Worm (Caenorhabditis elegans): ENCODE results near the gene scl-7.

scl-7 gene

ce11 chrIV:13110876-13111275, 40.6 kb downstream of the scl-7 start (continued):
- TF ChIP-seq blmp-1 (tag; optimal IDR thresholded peaks at IDR 0.05): peak; percentile 74
- no peak for TF ChIP-seq ceh-90 (tag; optimal IDR thresholded peaks at IDR 0.05)
- TF ChIP-seq alr-1 (tag; optimal IDR thresholded peaks at IDR 0.05; ENCODE audit: borderline replicate concordance): no peak
- no peak for TF ChIP-seq efl-1 (optimal IDR thresholded peaks at IDR 0.05)
- TF ChIP-seq efl-1 (GFP tag; optimal IDR thresholded peaks at IDR 0.05 in 1 of 2): no peak
- no peak for TF ChIP-seq xbp-1 (tag; optimal IDR thresholded peaks at IDR 0.05)
- no peak for TF ChIP-seq skn-1 (tag; optimal IDR thresholded peaks at IDR 0.05)
- peak in 3 of 6 experiments; percentile 66 to 82 (median 66) for TF ChIP-seq elt-3 (tag; optimal IDR thresholded peaks at IDR 0.05)
- TF ChIP-seq mab-9 (GFP tag; IDR thresholded peaks at IDR 0.05): no peak
- no peak for TF ChIP-seq pqm-1 (tag; optimal IDR thresholded peaks at IDR 0.05)

DNA sequence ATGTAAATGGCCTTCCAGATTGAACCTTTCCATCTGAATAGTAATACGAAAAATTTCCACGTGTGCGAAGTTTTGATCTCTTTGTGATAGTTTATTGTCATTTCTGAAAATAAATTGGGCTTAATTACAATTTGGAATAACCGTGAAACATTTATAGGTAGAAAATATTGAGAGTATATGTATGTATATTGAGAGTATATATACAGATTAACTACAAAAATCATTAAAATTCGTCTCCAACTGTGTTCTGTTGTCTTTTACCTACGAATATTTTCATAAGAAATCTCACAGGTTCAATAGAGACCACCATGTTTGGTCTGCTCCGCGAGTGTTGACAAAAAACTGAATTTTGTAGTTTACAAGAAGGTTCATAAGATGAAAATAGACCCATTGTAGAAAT, 42.7 kb downstream of the scl-7 start, which contains the start of gene best-2:
TSS of gene best-2 (minus strand) at position 101 of the 400 bp plus-strand sequence.
- TF ChIP-seq ama-1 (optimal IDR thresholded peaks at IDR 0.05) (no peak), ceh-63 (GFP tag; optimal IDR thresholded peaks at IDR 0.05) (no peak), nhr-20 (tag; optimal IDR thresholded peaks at IDR 0.05) (no peak), aha-1 (tag; optimal IDR thresholded peaks at IDR 0.05) (no peak), nhr-84 (tag; optimal IDR thresholded peaks at IDR 0.05) (no peak), unc-30 (tag; optimal IDR thresholded peaks at IDR 0.05) (no peak), nhr-47 (tag; optimal IDR thresholded peaks at IDR 0.05) (no peak), nhr-76 (tag; optimal IDR thresholded peaks at IDR 0.05) (no peak), efl-1 (optimal IDR thresholded peaks at IDR 0.05) (no peak), efl-1 (GFP tag; optimal IDR thresholded peaks at IDR 0.05 in 1 of 2) (no peak), ceh-8 (GFP tag; optimal IDR thresholded peaks at IDR 0.05) (no peak), isw-1 (GFP tag; IDR thresholded peaks at IDR 0.05) (no peak), fkh-8 (tag; optimal IDR thresholded peaks at IDR 0.05) (no peak), hpl-2 (GFP tag; optimal IDR thresholded peaks at IDR 0.05) (no peak), sptf-1 (tag; optimal IDR thresholded peaks at IDR 0.05) (no peak), irx-1 (tag; optimal IDR thresholded peaks at IDR 0.05) (no peak), lin-39 (tag; optimal IDR thresholded peaks at IDR 0.05) (no peak)

- TF ChIP-seq nhr-12 (tag; optimal IDR thresholded peaks at IDR 0.05) (no peak), isw-1 (GFP tag; IDR thresholded peaks at IDR 0.05) (no peak), jun-1 (tag; optimal IDR thresholded peaks at IDR 0.05) (no peak), blmp-1 (tag; optimal IDR thresholded peaks at IDR 0.05) (peak; percentile 87), nhr-84 (tag; optimal IDR thresholded peaks at IDR 0.05) (no peak), hpl-2 (GFP tag; optimal IDR thresholded peaks at IDR 0.05) (no peak), mef-2 (tag; optimal IDR thresholded peaks at IDR 0.05) (no peak), ztf-4 (tag; optimal IDR thresholded peaks at IDR 0.05) (no peak)
Observed at ce11 chrIV:13116679-13117078, 46.4 kb downstream of the scl-7 start.

DNA sequence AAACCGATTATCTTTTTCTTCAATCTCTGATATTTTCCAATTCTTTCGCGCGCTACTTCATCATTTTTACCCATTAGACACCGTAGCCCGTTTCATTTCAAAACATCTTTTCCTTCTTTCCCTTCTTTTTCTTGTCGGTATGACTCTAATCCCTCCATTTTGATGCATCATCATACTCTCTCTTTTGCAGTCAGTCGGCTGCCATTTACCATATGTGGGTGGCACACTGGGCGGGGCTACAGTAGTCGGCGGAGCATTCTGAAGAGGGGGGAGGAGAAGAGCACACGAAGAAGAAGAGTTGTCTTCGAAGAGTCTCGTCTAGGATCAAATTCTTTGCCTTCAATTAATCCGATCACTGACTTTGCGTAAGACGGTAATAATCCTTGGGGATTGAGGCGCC, 48.6 kb downstream of the scl-7 start, which contains the start of gene unc-30:
TSS of gene unc-30 (plus strand) at position 184 of the 400 bp plus-strand sequence.
- TF ChIP-seq sptf-1 (tag; optimal IDR thresholded peaks at IDR 0.05) (no peak), lsy-2 (tag; optimal IDR thresholded peaks at IDR 0.05) (peak in 1 of 2 experiments; percentile 8), mab-9 (GFP tag; IDR thresholded peaks at IDR 0.05) (0 out of 2 replicates have a peak, but pooled peaks have one; percentile 26), lin-14 (GFP tag; optimal IDR thresholded peaks at IDR 0.05) (peak; percentile 27)

All from whole organism, L1 larva.